Worm (Caenorhabditis elegans) whole organism, early embryonic: ENCODE measurements around the gene T05G5.5.

Source experiments
- B0310.2 ChIP-seq: sonication (generic microtip); optimal IDR thresholded peaks from 2 replicates; lab custom pipeline; 2016; ENCODE audit warnings: mild to moderate bottlenecking, missing genetic modification characterization, missing compliant biosample characterization
- F13C5.2 ChIP-seq: sonication (generic microtip); optimal IDR thresholded peaks from 2 replicates; lab custom pipeline; 2017; ENCODE audit warnings: mild to moderate bottlenecking, missing genetic modification characterization, inconsistent platforms, missing compliant biosample characterization
- aly-1 ChIP-seq: sonication (generic microtip); optimal IDR thresholded peaks from 2 replicates; lab custom pipeline; 2016; ENCODE audit warnings: missing genetic modification characterization, missing compliant biosample characterization
- ama-1 ChIP-seq: fragments of 150-350 bp; optimal IDR thresholded peaks from 2 replicates; lab custom pipeline; 2014
- ceh-13 ChIP-seq: fragments of 200-800 bp; sonication (Bioruptor generic); optimal IDR thresholded peaks from 2 replicates; lab custom pipeline; 2018; ENCODE audit warnings: mild to moderate bottlenecking, missing genetic modification characterization, missing compliant biosample characterization
- ceh-36 ChIP-seq: sonication (generic microtip); optimal IDR thresholded peaks from 2 replicates; lab custom pipeline; 2016; ENCODE audit warnings: missing genetic modification characterization, inconsistent platforms, missing compliant biosample characterization
- ets-7 ChIP-seq: sonication (generic microtip); optimal IDR thresholded peaks from 2 replicates; lab custom pipeline; 2016; ENCODE audit warnings: missing genotype, missing genetic modification characterization, missing compliant biosample characterization
- flt-1 ChIP-seq: fragments of 200-800 bp; sonication (Bioruptor generic); IDR thresholded peaks from 2 replicates; pipeline ENCODE4 v1.3.6; 2022; ENCODE audit warnings: missing genetic modification characterization, missing compliant biosample characterization
- hmbx-1 ChIP-seq: sonication (generic microtip); optimal IDR thresholded peaks from 2 replicates; lab custom pipeline; 2016; ENCODE audit warnings: mild to moderate bottlenecking, missing genetic modification characterization, missing compliant biosample characterization
- hmg-4 ChIP-seq: fragments of 200-800 bp; sonication (Bioruptor generic); optimal IDR thresholded peaks from 2 replicates; lab custom pipeline; 2018; ENCODE audit warnings: mild to moderate bottlenecking, missing genetic modification characterization, missing compliant biosample characterization
- hnd-1 ChIP-seq: sonication (generic microtip); optimal IDR thresholded peaks from 2 replicates; lab custom pipeline; 2016; ENCODE audit warnings: missing genetic modification characterization, missing compliant biosample characterization
- pes-1 ChIP-seq: fragments of 200-800 bp; sonication (Bioruptor generic); IDR thresholded peaks from 2 replicates; pipeline ENCODE4 v1.3.6; 2022; ENCODE audit warnings: missing genetic modification reagents, missing genetic modification characterization, missing compliant biosample characterization
- scrt-1 ChIP-seq: fragments of 200-800 bp; sonication (Bioruptor generic); IDR thresholded peaks from 2 replicates; pipeline ENCODE4 v1.3.6; 2022; ENCODE audit warnings: missing genetic modification characterization, missing compliant biosample characterization
- sea-1 ChIP-seq: fragments of 200-800 bp; sonication (Bioruptor generic); conservative IDR thresholded peaks from 2 replicates; pipeline ENCODE4 v1.3.6; 2022; ENCODE audit warnings: missing genetic modification characterization, missing compliant biosample characterization
- tbx-11 ChIP-seq: fragments of 200-800 bp; sonication (Bioruptor generic); IDR thresholded peaks from 2 replicates; pipeline ENCODE4 v1.3.6; 2022; ENCODE audit warnings: missing genetic modification characterization, missing compliant biosample characterization
- tbx-37 ChIP-seq: fragments of 200-800 bp; sonication (Bioruptor generic); conservative IDR thresholded peaks from 2 replicates; pipeline ENCODE4 v1.3.6; 2022; ENCODE audit warnings: missing genetic modification reagents, missing genetic modification characterization, missing compliant biosample characterization
- tra-4 ChIP-seq: sonication (generic microtip); optimal IDR thresholded peaks from 2 replicates; lab custom pipeline; 2017; ENCODE audit warnings: missing genetic modification characterization, missing compliant biosample characterization

The T05G5.5 gene

DNA sequence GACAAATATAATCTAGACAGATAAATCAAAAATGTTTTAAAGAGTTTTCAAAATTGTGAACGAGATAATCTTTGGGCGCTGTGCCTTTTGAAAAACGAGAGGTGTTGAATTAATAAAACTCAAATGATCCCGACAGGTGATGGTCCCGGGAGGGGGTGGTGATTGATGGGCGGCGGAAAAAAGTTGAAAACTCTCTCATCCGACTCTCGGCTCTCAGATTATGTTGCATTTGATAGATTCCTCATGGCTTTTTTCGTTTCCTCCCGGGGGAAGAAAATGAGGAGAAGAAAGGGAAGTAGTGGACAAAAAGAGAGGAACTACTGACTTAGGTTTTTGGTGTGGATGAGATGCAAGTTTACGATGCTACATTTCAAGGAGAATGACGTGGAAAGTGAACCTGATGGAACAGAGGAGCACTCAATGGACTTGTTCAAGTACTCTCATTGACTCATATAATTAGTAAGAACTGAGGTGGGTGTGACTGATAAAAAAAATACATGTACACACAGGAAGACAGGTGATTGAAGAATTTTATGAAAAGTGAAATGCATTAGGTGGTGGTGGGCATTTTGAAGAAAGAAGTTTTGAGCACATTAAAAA, 19.8 kb downstream of the T05G5.5 start:
- TF ChIP-seq sea-1 (GFP tag; lab: Robert Waterston, UW) = no peak

DNA sequence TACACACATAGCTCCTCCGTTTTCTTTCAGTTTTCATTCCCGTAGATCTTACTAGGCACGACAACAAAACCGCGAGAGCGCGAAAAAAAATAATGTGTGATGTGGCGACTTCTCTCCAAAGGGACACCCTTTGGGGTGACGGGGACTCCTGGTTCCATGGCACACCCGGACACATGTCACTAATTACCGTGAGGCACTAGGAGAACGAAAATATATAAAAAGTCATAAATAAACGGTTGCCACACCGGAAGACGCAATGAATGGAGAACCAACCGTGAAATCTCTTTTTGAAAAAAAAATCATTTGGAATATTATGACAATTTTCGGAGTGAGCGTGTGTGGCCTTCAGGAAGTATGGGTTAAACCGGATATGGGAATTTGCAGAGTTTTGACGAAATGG, 20.8 kb downstream of the T05G5.5 start:
- no peak for TF ChIP-seq hnd-1 (tag; lab: Kevin White, UChicago)
- no peak for TF ChIP-seq pes-1 (GFP tag; lab: Robert Waterston, UW)
- no peak for TF ChIP-seq ets-7 (tag; lab: Kevin White, UChicago)
- no peak for TF ChIP-seq tra-4 (tag; lab: Kevin White, UChicago)
- TF ChIP-seq aly-1 (tag; lab: Kevin White, UChicago) = no peak
- TF ChIP-seq tbx-11 = no peak
- no peak for TF ChIP-seq ceh-36
- TF ChIP-seq ama-1 = no peak
- no peak for TF ChIP-seq sea-1 (GFP tag; lab: Robert Waterston, UW)
- no peak for TF ChIP-seq hmbx-1
- no peak for TF ChIP-seq scrt-1 (GFP tag; lab: Robert Waterston, UW)
- no peak for TF ChIP-seq B0310.2 (tag; lab: Kevin White, UChicago)
- TF ChIP-seq flt-1 = no peak
- TF ChIP-seq F13C5.2 = no peak
- TF ChIP-seq hmg-4 (GFP tag; lab: Kevin White, UChicago) = no peak
- no peak for TF ChIP-seq ceh-13 (GFP tag; lab: Kevin White, UChicago)

DNA sequence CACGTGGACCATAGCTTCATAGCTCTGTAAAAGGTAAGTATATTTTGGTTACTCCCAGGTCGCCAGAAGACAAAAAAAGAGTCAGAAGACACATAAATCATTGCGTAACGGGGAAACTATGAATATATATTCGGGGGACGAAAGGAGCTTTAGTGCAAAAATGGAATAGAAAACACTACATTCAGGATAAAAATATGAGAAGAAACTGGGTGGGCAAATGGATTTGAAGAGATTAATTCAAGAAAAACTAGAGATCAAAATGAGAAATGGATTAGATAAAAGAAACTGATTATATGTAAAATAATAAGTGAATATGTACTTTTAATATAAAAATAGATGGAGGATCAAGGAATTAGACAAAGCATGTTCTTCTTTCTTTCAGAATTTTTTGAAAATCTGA, 23.8 kb downstream of the T05G5.5 start, which contains the start of gene C07A9.12:
Gene C07A9.12, minus strand, starts transcription at position 101 of the 400 bp plus-strand sequence.
- TF ChIP-seq ets-7 (tag; lab: Kevin White, UChicago) = no peak
- no peak for TF ChIP-seq tbx-37 (GFP tag; lab: Robert Waterston, UW)
- no peak for TF ChIP-seq ceh-36
- TF ChIP-seq ceh-13 (GFP tag; lab: Kevin White, UChicago) = no peak
- TF ChIP-seq sea-1 (GFP tag; lab: Robert Waterston, UW) = no peak
- no peak for TF ChIP-seq ama-1
- TF ChIP-seq hmbx-1 = no peak
- no peak for TF ChIP-seq pes-1 (GFP tag; lab: Robert Waterston, UW)
- no peak for TF ChIP-seq hnd-1 (tag; lab: Kevin White, UChicago)
- TF ChIP-seq flt-1 = no peak
- no peak for TF ChIP-seq aly-1 (tag; lab: Kevin White, UChicago)
- no peak for TF ChIP-seq B0310.2 (tag; lab: Kevin White, UChicago)
- no peak for TF ChIP-seq hmg-4 (GFP tag; lab: Kevin White, UChicago)
- no peak for TF ChIP-seq tra-4 (tag; lab: Kevin White, UChicago)

DNA sequence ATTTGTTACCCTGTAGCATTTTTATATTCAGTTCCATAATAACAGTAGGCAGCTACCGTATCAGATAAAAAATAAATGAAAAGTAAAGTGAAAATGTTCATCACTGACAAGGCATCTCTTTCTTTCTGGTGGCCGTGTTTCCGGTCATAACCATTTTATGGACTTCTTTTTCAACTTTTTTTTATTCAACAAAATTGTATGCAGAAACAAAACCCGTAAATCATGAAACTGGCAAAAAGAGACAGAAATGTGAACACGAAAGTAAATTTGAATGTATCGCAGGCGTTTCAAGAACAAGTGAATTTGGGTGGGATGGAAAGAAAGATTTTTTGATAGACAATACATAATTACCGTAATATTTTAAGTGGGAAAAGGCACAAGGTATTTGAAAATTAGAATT, 26.1 kb downstream of the T05G5.5 start, which contains the start of gene clec-162:
Gene clec-162, minus strand, starts transcription at position 101 of the 400 bp plus-strand sequence.
- TF ChIP-seq flt-1 = no peak
- no peak for TF ChIP-seq pes-1 (GFP tag; lab: Robert Waterston, UW)
- TF ChIP-seq ama-1 = no peak
- no peak for TF ChIP-seq tra-4 (tag; lab: Kevin White, UChicago)
- TF ChIP-seq ceh-13 (GFP tag; lab: Kevin White, UChicago) = no peak
- TF ChIP-seq hmbx-1 = no peak
- no peak for TF ChIP-seq tbx-11
- TF ChIP-seq scrt-1 (GFP tag; lab: Robert Waterston, UW) = no peak
- TF ChIP-seq hnd-1 (tag; lab: Kevin White, UChicago) = no peak
- no peak for TF ChIP-seq B0310.2 (tag; lab: Kevin White, UChicago)

DNA sequence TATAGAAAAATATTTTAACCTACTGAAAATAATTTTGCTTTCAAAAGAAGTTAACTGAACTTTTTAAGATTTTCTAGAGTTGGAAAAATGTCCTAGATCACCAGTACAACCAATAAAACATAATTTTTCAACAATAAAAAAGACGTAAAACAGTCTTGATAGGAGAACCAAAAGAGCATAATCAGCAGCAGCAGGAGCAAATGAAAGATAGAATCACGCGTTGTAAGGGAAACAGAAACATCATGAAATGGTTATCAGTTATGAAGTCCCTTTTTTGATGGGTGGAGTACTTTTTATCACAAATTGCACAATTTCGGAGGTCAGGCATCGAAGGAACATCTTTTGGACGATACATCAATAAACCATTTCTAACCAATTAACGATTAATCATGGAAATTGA, 29.2 kb downstream of the T05G5.5 start:
- TF ChIP-seq hmg-4 (GFP tag; lab: Kevin White, UChicago) (no peak), tbx-11 (no peak)

DNA sequence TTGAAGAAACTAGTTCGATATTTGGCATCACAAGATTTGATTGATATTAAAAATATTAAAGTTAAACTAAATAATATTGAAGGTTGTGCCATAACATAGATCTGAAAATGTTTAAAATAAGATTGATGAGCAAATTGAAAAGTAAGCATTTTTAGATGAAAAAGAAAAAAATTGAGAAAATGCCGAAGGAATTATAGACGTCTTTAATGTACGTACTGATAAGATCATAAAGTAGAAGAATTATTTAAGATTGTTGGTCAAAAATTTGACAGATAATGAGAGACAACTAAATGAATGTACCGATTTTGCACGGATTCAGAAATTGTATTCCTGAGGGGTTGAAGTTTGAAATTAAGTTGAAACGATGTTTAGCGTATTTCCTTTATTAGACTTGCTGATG, 31.0 kb downstream of the T05G5.5 start, which contains the start of gene ncx-7:
Gene ncx-7, minus strand, starts transcription at position 101 of the 400 bp plus-strand sequence.
- TF ChIP-seq ets-7 (tag; lab: Kevin White, UChicago) (no peak), hnd-1 (tag; lab: Kevin White, UChicago) (no peak), ceh-13 (GFP tag; lab: Kevin White, UChicago) (no peak), hmg-4 (GFP tag; lab: Kevin White, UChicago) (no peak), ceh-36 (no peak), aly-1 (tag; lab: Kevin White, UChicago) (no peak), flt-1 (no peak), ama-1 (no peak), F13C5.2 (no peak), hmbx-1 (no peak), tbx-11 (no peak), B0310.2 (tag; lab: Kevin White, UChicago) (no peak), tra-4 (tag; lab: Kevin White, UChicago) (no peak), pes-1 (GFP tag; lab: Robert Waterston, UW) (no peak), scrt-1 (GFP tag; lab: Robert Waterston, UW) (no peak), sea-1 (GFP tag; lab: Robert Waterston, UW) (no peak), tbx-37 (GFP tag; lab: Robert Waterston, UW) (no peak)

DNA sequence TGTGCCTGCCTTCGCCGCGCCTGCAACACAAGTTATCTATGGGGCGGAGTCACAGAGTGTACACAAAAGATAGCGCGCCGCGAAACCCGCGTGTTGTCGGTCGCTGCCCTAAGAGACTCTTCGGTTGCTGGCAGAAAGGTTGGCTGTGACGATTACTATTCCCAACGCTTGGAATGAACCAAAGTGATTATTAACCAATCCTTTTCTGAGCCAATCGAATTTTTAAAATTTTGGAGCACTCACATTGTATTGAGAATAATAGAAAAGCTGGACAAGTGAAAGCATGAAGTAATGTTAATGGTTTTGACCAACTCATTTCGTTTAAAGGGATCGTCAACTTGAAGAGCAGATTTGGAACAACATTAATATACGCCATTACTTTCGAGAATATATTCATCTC, 34.0 kb downstream of the T05G5.5 start:
- TF ChIP-seq ceh-13 (GFP tag; lab: Kevin White, UChicago) (no peak), ama-1 (peak; percentile 57)

DNA sequence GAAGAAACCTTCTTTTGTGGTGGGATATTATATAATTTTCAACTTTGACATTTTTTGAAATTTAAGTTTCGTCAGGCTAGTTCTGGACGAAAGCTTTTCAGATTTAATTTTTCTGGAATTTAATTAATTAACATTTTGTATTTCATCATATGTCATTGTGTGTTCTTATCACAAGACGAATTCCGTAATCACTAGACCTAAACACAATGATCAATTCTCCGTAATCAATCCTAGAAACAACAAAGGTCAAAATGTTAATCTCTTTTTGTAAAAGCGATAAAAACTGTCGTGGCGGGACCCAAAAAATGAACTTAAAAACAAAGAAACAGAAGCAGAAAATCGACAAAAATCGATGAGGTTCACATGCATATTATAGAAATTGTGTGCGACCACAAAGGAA, 36.5 kb downstream of the T05G5.5 start:
- TF ChIP-seq sea-1 (GFP tag; lab: Robert Waterston, UW) (no peak), hnd-1 (tag; lab: Kevin White, UChicago) (no peak)
